Worm (Caenorhabditis elegans) whole organism, midembryonic: ENCODE results near the gene T09F5.2.

Experiments
- flt-1 ChIP-seq: fragments of 200-800 bp; sonication (Bioruptor generic); IDR thresholded peaks from 2 replicates; pipeline ENCODE4 v1.3.6; 2022; ENCODE audit warnings: missing genetic modification characterization, missing compliant biosample characterization
- ztf-29 ChIP-seq: fragments of 200-800 bp; sonication (Bioruptor generic); IDR thresholded peaks from 2 replicates; pipeline ENCODE4 v1.3.6; 2022; ENCODE audit warnings: missing genetic modification reagents, missing genetic modification characterization, missing compliant biosample characterization

DNA sequence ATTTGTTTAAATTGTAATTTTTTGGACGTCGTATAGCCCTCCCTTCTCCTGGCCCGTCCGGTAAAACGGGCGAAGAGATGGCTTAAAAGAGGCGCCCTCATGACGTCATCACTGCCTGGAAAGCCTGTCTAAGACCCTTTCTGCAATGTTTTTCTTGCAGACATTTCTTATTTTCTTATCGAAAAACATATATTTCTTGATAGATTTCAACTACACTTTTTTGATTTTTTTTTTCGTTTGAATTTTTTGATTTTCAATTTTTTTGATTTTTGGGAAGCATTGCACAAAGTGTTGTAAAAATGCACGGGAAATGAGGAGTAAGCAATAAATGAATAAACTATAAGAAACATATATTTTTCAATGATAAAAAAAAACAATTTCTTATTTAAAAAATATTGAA lies 36.8 kb upstream of the T09F5.2 start, which contains the start of gene T01G5.6:
- no peak for TF ChIP-seq flt-1 (GFP tag; lab: Robert Waterston, UW)
- TF ChIP-seq ztf-29 (GFP tag; lab: Robert Waterston, UW), result no peak
